Worm (Caenorhabditis elegans): ENCODE results near the gene Y108F1.5.

- TF ChIP-seq him-1 (tag; optimal IDR thresholded peaks at IDR 0.05) (no peak), W03F9.2 (tag; optimal IDR thresholded peaks at IDR 0.05) (no peak)
These were observed 35.3 kb upstream of the Y108F1.5 start for ce11 chrX:309076-309475.

Data from whole organism, L4/young adult.